Worm (Caenorhabditis elegans) whole organism, L3 larva: Measurements from ENCODE around the gene C44H9.7.

Experiments used
- ZK546.5 ChIP-seq: sonication (generic microtip); optimal IDR thresholded peaks from 2 replicates; lab custom pipeline; 2017; ENCODE audit warnings: missing biosample characterization, missing genetic modification characterization
- aly-2 ChIP-seq: fragments of 150-350 bp; optimal IDR thresholded peaks from 2 replicates; lab custom pipeline; 2014; ENCODE audit warnings: missing biosample characterization, missing genetic modification characterization
- ceh-9 ChIP-seq: sonication (generic microtip); optimal IDR thresholded peaks from 2 replicates; lab custom pipeline; 2018; ENCODE audit warnings: missing biosample characterization, missing genetic modification characterization
- elt-2 ChIP-seq: sonication (generic microtip); optimal IDR thresholded peaks from 2 replicates; lab custom pipeline; 2016; ENCODE audit warnings: missing genetic modification reagents, mild to moderate bottlenecking, missing genetic modification characterization, missing compliant biosample characterization
- elt-3 ChIP-seq, 3 experiments: fragments of 150-350 bp in 1 of 3; sonication (generic microtip) in 2 of 3; optimal IDR thresholded peaks; 2 replicates in 2 of 3; 4 replicates in 1 of 3; lab custom pipeline; 2014 to 2017; ENCODE audit warnings: missing biosample characterization in 3 of 3, missing genetic modification characterization in 3 of 3
- nfya-1 ChIP-seq: sonication (generic microtip); optimal IDR thresholded peaks from 2 replicates; lab custom pipeline; 2017; ENCODE audit warnings: missing genetic modification characterization, mild to moderate bottlenecking, missing compliant biosample characterization, antibody characterized with exemption, moderate library complexity; ENCODE audit not compliant: insufficient read depth
- nhr-11 ChIP-seq: fragments of 150-350 bp; optimal IDR thresholded peaks from 2 replicates; lab custom pipeline; 2014; ENCODE audit warnings: missing biosample characterization, missing genetic modification characterization
- nhr-76 ChIP-seq: fragments of 150-350 bp; sonication (generic microtip); optimal IDR thresholded peaks from 5 replicates; lab custom pipeline; 2014; ENCODE audit warnings: missing biosample characterization, missing genetic modification characterization
- snpc-4 ChIP-seq: fragments of 150-350 bp; optimal IDR thresholded peaks from 2 replicates; lab custom pipeline; 2014; ENCODE audit warnings: missing biosample characterization, missing genetic modification characterization
- zag-1 ChIP-seq: fragments of 150-350 bp; optimal IDR thresholded peaks from 2 replicates; lab custom pipeline; 2014; ENCODE audit warnings: missing biosample characterization, missing genetic modification characterization

- TF ChIP-seq elt-3 (tag; optimal IDR thresholded peaks at IDR 0.05; lab: Kevin White, UChicago): no peak
- no peak for TF ChIP-seq ceh-9 (tag; lab: Kevin White, UChicago)
- no peak for TF ChIP-seq snpc-4 (tag; lab: Kevin White, UChicago)
- TF ChIP-seq elt-2 (tag; lab: Kevin White, UChicago): no peak
- no peak for TF ChIP-seq nhr-11
- TF ChIP-seq nhr-76 (tag; lab: Kevin White, UChicago): no peak
- TF ChIP-seq ZK546.5 (tag; lab: Kevin White, UChicago): no peak
- no peak for TF ChIP-seq aly-2 (tag; lab: Kevin White, UChicago)
- no peak for TF ChIP-seq zag-1
- TF ChIP-seq nfya-1 (tag; lab: Kevin White, UChicago): no peak
These were observed 13.3 kb upstream of the C44H9.7 start, which contains the start of gene nspg-1 for ce11 chrV:12867997-12868396.
